Worm (Caenorhabditis elegans) whole organism, young adult: Measurements from ENCODE around the gene fbxb-74.

Source experiments
- B0019.2 ChIP-seq: fragments of 200-800 bp; sonication (Bioruptor generic); conservative IDR thresholded peaks from 2 replicates; pipeline ENCODE4 v1.3.6; 2022; ENCODE audit warnings: missing genetic modification reagents, missing genetic modification characterization, missing compliant biosample characterization
- B0035.1 ChIP-seq: sonication (generic microtip); optimal IDR thresholded peaks from 2 replicates; lab custom pipeline; 2016; ENCODE audit warnings: missing genetic modification characterization, mild to moderate bottlenecking, missing compliant biosample characterization, missing genotype, missing genetic modification reagents
- B0336.3 ChIP-seq: fragments of 200-800 bp; sonication (Bioruptor generic); IDR thresholded peaks from 2 replicates; pipeline ENCODE4 v1.3.6; 2022; ENCODE audit warnings: missing genetic modification characterization, missing compliant biosample characterization
- C06A6.2 ChIP-seq: fragments of 200-800 bp; sonication (Bioruptor generic); conservative IDR thresholded peaks from 2 replicates; pipeline ENCODE4 v1.3.6; 2022; ENCODE audit warnings: missing genetic modification characterization, missing compliant biosample characterization
- F22D6.2 ChIP-seq: sonication (generic microtip); optimal IDR thresholded peaks from 2 replicates; lab custom pipeline; 2016; ENCODE audit warnings: mild to moderate bottlenecking, missing genetic modification characterization, missing compliant biosample characterization
- F23B12.7 ChIP-seq: sonication (generic microtip); optimal IDR thresholded peaks from 2 replicates; lab custom pipeline; 2017; ENCODE audit warnings: missing genetic modification characterization, mild to moderate bottlenecking, missing compliant biosample characterization, antibody characterized with exemption, moderate library complexity; ENCODE audit not compliant: insufficient read depth
- F37B4.10 ChIP-seq: fragments of 200-800 bp; sonication (Bioruptor generic); IDR thresholded peaks from 2 replicates; pipeline ENCODE4 v1.3.6; 2022; ENCODE audit warnings: missing genetic modification characterization, missing compliant biosample characterization
- F39B2.1 ChIP-seq: fragments of 200-800 bp; sonication (Bioruptor generic); IDR thresholded peaks from 2 replicates; pipeline ENCODE4 v1.3.6; 2022; ENCODE audit warnings: missing genetic modification reagents, missing genetic modification characterization, missing compliant biosample characterization
- K11D2.4 ChIP-seq: fragments of 200-800 bp; sonication (Bioruptor generic); IDR thresholded peaks from 2 replicates; pipeline ENCODE4 v1.3.6; 2022; ENCODE audit warnings: missing genetic modification reagents, missing genetic modification characterization, missing compliant biosample characterization
- T26A5.8 ChIP-seq: sonication (generic microtip); optimal IDR thresholded peaks from 2 replicates; lab custom pipeline; 2016; ENCODE audit warnings: missing genetic modification characterization, missing compliant biosample characterization
- akir-1 ChIP-seq: fragments of 200-800 bp; sonication (Bioruptor generic); optimal IDR thresholded peaks from 2 replicates; lab custom pipeline; 2018; ENCODE audit warnings: mild to moderate bottlenecking, missing genetic modification characterization, moderate library complexity, missing compliant biosample characterization
- athp-1 ChIP-seq: sonication (generic microtip); optimal IDR thresholded peaks from 2 replicates; lab custom pipeline; 2017; ENCODE audit warnings: mild to moderate bottlenecking, missing genetic modification characterization, missing compliant biosample characterization
- attf-5 ChIP-seq: fragments of 200-800 bp; sonication (Bioruptor generic); optimal IDR thresholded peaks from 2 replicates; lab custom pipeline; 2018; ENCODE audit warnings: mild to moderate bottlenecking, missing genetic modification characterization, missing compliant biosample characterization
- bed-2 ChIP-seq: fragments of 200-800 bp; sonication (Bioruptor generic); IDR thresholded peaks from 2 replicates; pipeline ENCODE4 v1.3.6; 2022; ENCODE audit warnings: missing genetic modification reagents, missing genetic modification characterization, missing compliant biosample characterization
- ceh-27 ChIP-seq: fragments of 200-800 bp; sonication (Bioruptor generic); optimal IDR thresholded peaks from 2 replicates; lab custom pipeline; 2018; ENCODE audit warnings: mild to moderate bottlenecking, missing genetic modification characterization, moderate library complexity, missing compliant biosample characterization
- ceh-58 ChIP-seq: fragments of 200-800 bp; sonication (Bioruptor generic); IDR thresholded peaks from 2 replicates; pipeline ENCODE4 v1.3.6; 2022; ENCODE audit warnings: missing genetic modification characterization, missing compliant biosample characterization
- ceh-79 ChIP-seq: sonication (generic microtip); optimal IDR thresholded peaks from 2 replicates; lab custom pipeline; 2017; ENCODE audit warnings: mild to moderate bottlenecking, missing genetic modification characterization, missing compliant biosample characterization
- chd-7 ChIP-seq: sonication (generic microtip); optimal IDR thresholded peaks from 2 replicates; lab custom pipeline; 2016; ENCODE audit warnings: mild to moderate bottlenecking, missing genetic modification characterization, moderate library complexity, missing compliant biosample characterization
- die-1 ChIP-seq: sonication (generic microtip); optimal IDR thresholded peaks from 2 replicates; lab custom pipeline; 2016; ENCODE audit warnings: missing genotype, mild to moderate bottlenecking, missing genetic modification characterization, missing compliant biosample characterization
- efl-1 ChIP-seq: fragments of 150-350 bp; optimal IDR thresholded peaks from 2 replicates; lab custom pipeline; 2014; ENCODE audit warnings: missing biosample characterization, missing genetic modification reagents, missing genetic modification characterization
- egrh-3 ChIP-seq: fragments of 200-800 bp; sonication (Bioruptor generic); IDR thresholded peaks from 2 replicates; pipeline ENCODE4 v1.3.6; 2022; ENCODE audit warnings: missing genetic modification reagents, missing genetic modification characterization, missing compliant biosample characterization
- fkh-3 ChIP-seq: sonication (generic microtip); optimal IDR thresholded peaks from 2 replicates; lab custom pipeline; 2016; ENCODE audit warnings: mild to moderate bottlenecking, missing genetic modification characterization, missing compliant biosample characterization
- hmg-1.2 ChIP-seq: fragments of 200-800 bp; sonication (Bioruptor generic); IDR thresholded peaks from 2 replicates; pipeline ENCODE4 v1.3.6; 2022; ENCODE audit warnings: missing genetic modification reagents, missing genetic modification characterization, missing compliant biosample characterization
- hsf-1 ChIP-seq: fragments of 200-800 bp; sonication (Bioruptor generic); IDR thresholded peaks from 2 replicates; pipeline ENCODE4 v1.3.6; 2022; ENCODE audit warnings: missing genetic modification reagents, missing genetic modification characterization, missing compliant biosample characterization
- let-526 ChIP-seq: fragments of 200-800 bp; sonication (Bioruptor generic); IDR thresholded peaks from 2 replicates; pipeline ENCODE4 v1.3.6; 2022; ENCODE audit warnings: missing genetic modification reagents, missing genetic modification characterization, missing compliant biosample characterization
- lin-26 ChIP-seq: fragments of 200-800 bp; sonication (Bioruptor generic); IDR thresholded peaks from 2 replicates; pipeline ENCODE4 v1.3.6; 2022; ENCODE audit warnings: missing genetic modification reagents, missing genetic modification characterization, missing compliant biosample characterization
- lin-40 ChIP-seq: sonication (generic microtip); optimal IDR thresholded peaks from 2 replicates; lab custom pipeline; 2016; ENCODE audit warnings: missing genetic modification characterization, mild to moderate bottlenecking, missing compliant biosample characterization, missing genotype, missing genetic modification reagents
- lsl-1 ChIP-seq: fragments of 200-800 bp; sonication (Bioruptor generic); optimal IDR thresholded peaks from 2 replicates; lab custom pipeline; 2018; ENCODE audit warnings: mild to moderate bottlenecking, missing genetic modification characterization, moderate library complexity, missing compliant biosample characterization
- lsy-27 ChIP-seq: sonication (generic microtip); optimal IDR thresholded peaks from 2 replicates; lab custom pipeline; 2017; ENCODE audit warnings: missing genetic modification characterization, mild to moderate bottlenecking, missing compliant biosample characterization, antibody characterized with exemption, missing genotype, borderline replicate concordance; ENCODE audit not compliant: insufficient read depth
- madf-10 ChIP-seq: sonication (generic microtip); optimal IDR thresholded peaks from 2 replicates; lab custom pipeline; 2016; ENCODE audit warnings: mild to moderate bottlenecking, missing genetic modification characterization, missing compliant biosample characterization
- madf-8 ChIP-seq: fragments of 200-800 bp; sonication (Bioruptor generic); conservative IDR thresholded peaks from 2 replicates; pipeline ENCODE4 v1.3.6; 2022; ENCODE audit warnings: missing genetic modification reagents, missing genetic modification characterization, missing compliant biosample characterization
- mcd-1 ChIP-seq: fragments of 200-800 bp; sonication (Bioruptor generic); IDR thresholded peaks from 2 replicates; pipeline ENCODE4 v1.3.6; 2022; ENCODE audit warnings: missing genetic modification reagents, missing genetic modification characterization, missing compliant biosample characterization
- mel-28 ChIP-seq: sonication (generic microtip); optimal IDR thresholded peaks from 2 replicates; lab custom pipeline; 2016; ENCODE audit warnings: borderline replicate concordance, mild to moderate bottlenecking, missing genetic modification characterization, missing compliant biosample characterization
- nfya-2 ChIP-seq: fragments of 200-800 bp; sonication (Bioruptor generic); IDR thresholded peaks from 2 replicates; pipeline ENCODE4 v1.3.6; 2022; ENCODE audit warnings: missing genetic modification reagents, missing genetic modification characterization, missing compliant biosample characterization
- nhr-80 ChIP-seq: sonication (generic microtip); optimal IDR thresholded peaks from 2 replicates; lab custom pipeline; 2016; ENCODE audit warnings: missing genetic modification characterization, missing compliant biosample characterization
- nhr-90 ChIP-seq: sonication (generic microtip); optimal IDR thresholded peaks from 2 replicates; lab custom pipeline; 2016; ENCODE audit warnings: missing genotype, mild to moderate bottlenecking, missing genetic modification characterization, missing compliant biosample characterization
- pbrm-1 ChIP-seq: fragments of 200-800 bp; sonication (Bioruptor generic); IDR thresholded peaks from 2 replicates; pipeline ENCODE4 v1.3.6; 2022; ENCODE audit warnings: missing genetic modification reagents, missing genetic modification characterization, missing compliant biosample characterization
- sdz-38 ChIP-seq: sonication (generic microtip); optimal IDR thresholded peaks from 2 replicates; lab custom pipeline; 2016; ENCODE audit warnings: missing genotype, missing genetic modification characterization, missing compliant biosample characterization
- somi-1 ChIP-seq: fragments of 200-800 bp; sonication (Bioruptor generic); optimal IDR thresholded peaks from 2 replicates; lab custom pipeline; 2018; ENCODE audit warnings: mild to moderate bottlenecking, missing genetic modification characterization, missing compliant biosample characterization
- sptf-2 ChIP-seq: fragments of 200-800 bp; sonication (Bioruptor generic); optimal IDR thresholded peaks from 2 replicates; lab custom pipeline; 2018; ENCODE audit warnings: mild to moderate bottlenecking, missing genetic modification characterization, missing compliant biosample characterization
- tbp1 ChIP-seq: fragments of 200-800 bp; sonication (Bioruptor generic); optimal IDR thresholded peaks from 2 replicates; lab custom pipeline; 2018; ENCODE audit warnings: mild to moderate bottlenecking, missing genetic modification characterization, missing compliant biosample characterization
- tlf-1 ChIP-seq: fragments of 200-800 bp; sonication (Bioruptor generic); optimal IDR thresholded peaks from 2 replicates; lab custom pipeline; 2018; ENCODE audit warnings: mild to moderate bottlenecking, missing genetic modification characterization, missing compliant biosample characterization
- ztf-22 ChIP-seq: fragments of 200-800 bp; sonication (Bioruptor generic); optimal IDR thresholded peaks from 2 replicates; lab custom pipeline; 2018; ENCODE audit warnings: mild to moderate bottlenecking, missing genetic modification characterization, moderate library complexity, missing compliant biosample characterization
- ztf-28 ChIP-seq: fragments of 200-800 bp; sonication (Bioruptor generic); IDR thresholded peaks from 2 replicates; pipeline ENCODE4 v1.3.6; 2022; ENCODE audit warnings: missing genetic modification reagents, missing genetic modification characterization, missing compliant biosample characterization
- ztf-3 ChIP-seq: fragments of 200-800 bp; sonication (Bioruptor generic); optimal IDR thresholded peaks from 2 replicates; lab custom pipeline; 2018; ENCODE audit warnings: mild to moderate bottlenecking, missing genetic modification characterization, missing compliant biosample characterization

fbxb-74 gene

ce11 chrIV:4480027-4480426, 40.9 kb upstream of the fbxb-74 start, which contains the start of gene M01H9.10:
Gene M01H9.10 (minus strand): TSS chrIV:4480127.
- TF ChIP-seq sdz-38 (tag; lab: Kevin White, UChicago) (no peak), F39B2.1 (GFP tag; lab: Robert Waterston, UW) (no peak), hmg-1.2 (GFP tag; lab: Robert Waterston, UW) (no peak), lsl-1 (GFP tag; lab: Kevin White, UChicago) (no peak), attf-5 (GFP tag; lab: Kevin White, UChicago) (no peak), ceh-58 (GFP tag; lab: Robert Waterston, UW) (no peak), mel-28 (no peak), hsf-1 (GFP tag; lab: Robert Waterston, UW) (no peak), bed-2 (GFP tag; lab: Robert Waterston, UW) (no peak), let-526 (GFP tag; lab: Robert Waterston, UW) (no peak)

- TF ChIP-seq ztf-22 (GFP tag; lab: Kevin White, UChicago) (no peak), F22D6.2 (tag; lab: Kevin White, UChicago) (peak; percentile 7), nhr-80 (tag; lab: Kevin White, UChicago) (peak; percentile 6)
Observed at ce11 chrIV:4478612-4479011, 39.5 kb upstream of the fbxb-74 start.

ce11 chrIV:4477009-4477471, 38.0 kb upstream of the fbxb-74 start, which contains the start of gene M01H9.3:
Gene M01H9.3 (minus strand): TSS chrIV:4477059.
- TF ChIP-seq chd-7 (tag; lab: Kevin White, UChicago) (peak; percentile 18), sptf-2 (no peak), die-1 (peak; percentile 46), attf-5 (GFP tag; lab: Kevin White, UChicago) (peak; percentile 55), lin-26 (GFP tag; lab: Robert Waterston, UW) (0 out of 2 replicates have a peak, but pooled peaks have one; percentile 40), ceh-58 (GFP tag; lab: Robert Waterston, UW) (no peak), F23B12.7 (tag; lab: Kevin White, UChicago) (peak; percentile 33), lsy-27 (no peak), pbrm-1 (GFP tag; lab: Robert Waterston, UW) (no peak), madf-8 (no peak), lin-40 (tag; lab: Kevin White, UChicago) (peak; percentile 46), fkh-3 (tag; lab: Kevin White, UChicago) (no peak), ceh-27 (GFP tag; lab: Kevin White, UChicago) (peak; percentile 52), akir-1 (no peak), mcd-1 (GFP tag; lab: Robert Waterston, UW) (peak; percentile 17; the same call in 1 of the 2 replicates), B0336.3 (GFP tag; lab: Robert Waterston, UW) (peak; percentile 15; the same call in 1 of the 2 replicates), nfya-2 (no peak), C06A6.2 (GFP tag; lab: Robert Waterston, UW) (0 out of 2 replicates have a peak, but pooled peaks have one; percentile 49), madf-10 (peak; percentile 22), tlf-1 (GFP tag; lab: Kevin White, UChicago) (peak; percentile 4), F37B4.10 (GFP tag; lab: Robert Waterston, UW) (no peak), somi-1 (GFP tag; lab: Kevin White, UChicago) (peak; percentile 55), nhr-80 (tag; lab: Kevin White, UChicago) (peak; percentile 59), athp-1 (no peak), efl-1 (GFP tag; lab: Kevin White, UChicago) (no peak), egrh-3 (no peak), B0035.1 (no peak), K11D2.4 (GFP tag; lab: Robert Waterston, UW) (peak; percentile 59), T26A5.8 (tag; lab: Kevin White, UChicago) (no peak), ceh-79 (tag; lab: Kevin White, UChicago) (no peak), nhr-90 (tag; lab: Kevin White, UChicago) (no peak), bed-2 (GFP tag; lab: Robert Waterston, UW) (no peak), ztf-3 (GFP tag; lab: Kevin White, UChicago) (no peak), ztf-28 (GFP tag; lab: Robert Waterston, UW) (no peak), hmg-1.2 (GFP tag; lab: Robert Waterston, UW) (peak; percentile 32; the same call in 1 of the 2 replicates), tbp1 (peak; percentile 15), B0019.2 (GFP tag; lab: Robert Waterston, UW) (no peak)
